Fruit fly (Drosophila melanogaster): ENCODE results near the gene CG10631.
A peak's percentile ranks its signal among the peaks of the same experiment; 100 is the strongest.

Gene CG10631

DNA sequence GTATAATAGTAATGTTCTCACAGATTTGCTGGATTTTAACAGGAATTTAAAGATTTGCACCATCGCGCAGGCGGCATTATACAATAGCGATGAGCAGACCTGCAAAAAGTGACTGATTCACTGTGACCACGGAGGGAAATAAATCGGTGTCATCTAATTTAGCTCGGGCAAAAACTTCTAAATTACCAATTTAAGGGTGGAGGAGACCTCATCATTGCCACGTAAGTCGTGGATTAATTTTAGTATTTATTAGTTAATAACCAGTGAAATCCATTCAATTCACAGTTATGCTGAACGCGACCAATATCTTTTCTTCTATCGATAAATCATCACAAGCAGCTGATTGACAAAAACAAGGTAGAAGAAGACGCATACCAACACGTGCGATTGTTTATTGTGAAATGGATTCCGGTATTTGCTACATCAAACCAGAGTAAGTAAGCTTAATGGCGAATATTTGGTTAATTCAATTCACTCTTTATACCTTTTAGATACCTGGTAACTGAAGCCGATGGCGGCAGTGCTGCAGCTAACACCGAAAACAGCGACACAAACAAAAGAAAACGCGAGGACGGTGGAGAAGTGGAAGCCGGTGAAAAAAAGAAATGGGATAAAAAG is 1.9 kb upstream of the CG10631 start, which contains the start of the genes CG10628 and Dus3 (continued):
- peak; percentile 64; the same call in 2 of the 3 replicates for TF ChIP-seq CG34224 (GFP tag; IDR thresholded peaks at IDR 0.05; ENCODE audit: partially characterized antibody)
- peak; percentile 70; the same call in 1 of the 3 replicates for TF ChIP-seq gce (GFP tag; IDR thresholded peaks at IDR 0.05)
- peak; percentile 92 for TF ChIP-seq Fer1 (GFP tag; optimal IDR thresholded peaks at IDR 0.05)
- peak; percentile 79 for TF ChIP-seq CG3838 (GFP tag; optimal IDR thresholded peaks at IDR 0.05)
- peak; percentile 80 for TF ChIP-seq gcm2 (GFP tag; optimal IDR thresholded peaks at IDR 0.05)
- TF ChIP-seq kah (GFP tag; optimal IDR thresholded peaks at IDR 0.05): peak; percentile 71
- TF ChIP-seq lola (GFP tag; optimal IDR thresholded peaks at IDR 0.05): peak in 1 of 3 experiments; percentile 85
- TF ChIP-seq fd3F (GFP tag; optimal IDR thresholded peaks at IDR 0.05): peak; percentile 83
- peak; percentile 82 for TF ChIP-seq Dek (tag; optimal IDR thresholded peaks at IDR 0.05)
- TF ChIP-seq Hsf (GFP tag; optimal IDR thresholded peaks at IDR 0.05): peak; percentile 95
- peak; percentile 87 for TF ChIP-seq CG7556 (GFP tag; optimal IDR thresholded peaks at IDR 0.05)
- peak; percentile 83 for TF ChIP-seq nau (GFP tag; optimal IDR thresholded peaks at IDR 0.05)
- peak; percentile 95 for TF ChIP-seq dpn (GFP tag; optimal IDR thresholded peaks at IDR 0.05)
- peak; percentile 30 for TF ChIP-seq CG14965 (GFP tag; optimal IDR thresholded peaks at IDR 0.05; ENCODE audit: borderline replicate concordance)
- peak; percentile 72 for TF ChIP-seq CG10274 (GFP tag; optimal IDR thresholded peaks at IDR 0.05)
- TF ChIP-seq btn (GFP tag; optimal IDR thresholded peaks at IDR 0.05): peak; percentile 80
- peak; percentile 91 for TF ChIP-seq Hr3 (GFP tag; optimal IDR thresholded peaks at IDR 0.05)
- no peak for TF ChIP-seq tna (GFP tag; IDR thresholded peaks at IDR 0.05; ENCODE audit: partially characterized antibody)
- TF ChIP-seq Camta (GFP tag; optimal IDR thresholded peaks at IDR 0.05): peak; percentile 92
- TF ChIP-seq BtbVII (GFP tag; optimal IDR thresholded peaks at IDR 0.05): peak; percentile 82
- TF ChIP-seq Meics (GFP tag; optimal IDR thresholded peaks at IDR 0.05): peak; percentile 91
- peak; percentile 82 for TF ChIP-seq CG12071 (GFP tag; optimal IDR thresholded peaks at IDR 0.05)
- TF ChIP-seq CG2875 (GFP tag; optimal IDR thresholded peaks at IDR 0.05): peak; percentile 60
- TF ChIP-seq Sry-β (GFP tag; optimal IDR thresholded peaks at IDR 0.05): peak; percentile 91
- TF ChIP-seq HmgD (GFP tag; optimal IDR thresholded peaks at IDR 0.05): peak; percentile 86
- TF ChIP-seq odd (GFP tag; optimal IDR thresholded peaks at IDR 0.05): peak; percentile 73
- peak; percentile 61 for TF ChIP-seq CG3407 (GFP tag; optimal IDR thresholded peaks at IDR 0.05)
- peak; percentile 80 for TF ChIP-seq CG15011 (GFP tag; optimal IDR thresholded peaks at IDR 0.05)
- TF ChIP-seq slou (GFP tag; optimal IDR thresholded peaks at IDR 0.05): peak; percentile 49
- TF ChIP-seq Mrtf (GFP tag; IDR thresholded peaks at IDR 0.05): peak; percentile 82
- TF ChIP-seq bbx (GFP tag; IDR thresholded peaks at IDR 0.05; ENCODE audit: partially characterized antibody): peak; percentile 26; the same call in 1 of the 2 replicates
- TF ChIP-seq chn (GFP tag; optimal IDR thresholded peaks at IDR 0.05): peak; percentile 91
- no peak for TF ChIP-seq CG15073 (GFP tag; optimal IDR thresholded peaks at IDR 0.05)
- peak; percentile 75 for TF ChIP-seq CG17612 (GFP tag; IDR thresholded peaks at IDR 0.05)
- TF ChIP-seq caup (GFP tag; optimal IDR thresholded peaks at IDR 0.05; ENCODE audit: severe bottlenecking): peak; percentile 91
- peak; percentile 82 for TF ChIP-seq CG6654 (GFP tag; optimal IDR thresholded peaks at IDR 0.05)
- TF ChIP-seq Oaz (GFP tag; IDR thresholded peaks at IDR 0.05): peak; percentile 83
- TF ChIP-seq CG12942 (GFP tag; optimal IDR thresholded peaks at IDR 0.05): peak; percentile 90
- peak; percentile 88 for TF ChIP-seq CG14050 (GFP tag; IDR thresholded peaks at IDR 0.05)
- TF ChIP-seq CG16779 (GFP tag; IDR thresholded peaks at IDR 0.05): peak; percentile 75
- peak; percentile 83 for TF ChIP-seq jing (GFP tag; optimal IDR thresholded peaks at IDR 0.05)
- TF ChIP-seq CG4282 (GFP tag; optimal IDR thresholded peaks at IDR 0.05): peak; percentile 89
- TF ChIP-seq pros (GFP tag; optimal IDR thresholded peaks at IDR 0.05): peak; percentile 15
- TF ChIP-seq Oli (tag; optimal IDR thresholded peaks at IDR 0.05): peak; percentile 87
- peak; percentile 96 for TF ChIP-seq CG1603 (tag; optimal IDR thresholded peaks at IDR 0.05)
- 0 out of 3 replicates have a peak, but pooled peaks have one; percentile 11 for TF ChIP-seq Doc3 (GFP tag; IDR thresholded peaks at IDR 0.05; ENCODE audit: partially characterized antibody)
- TF ChIP-seq lbe (GFP tag; optimal IDR thresholded peaks at IDR 0.05): peak; percentile 59
- peak; percentile 79 for TF ChIP-seq CG4404 (GFP tag; IDR thresholded peaks at IDR 0.05)
